Worm (Caenorhabditis elegans): ENCODE data around the gene glt-6.

DNA sequence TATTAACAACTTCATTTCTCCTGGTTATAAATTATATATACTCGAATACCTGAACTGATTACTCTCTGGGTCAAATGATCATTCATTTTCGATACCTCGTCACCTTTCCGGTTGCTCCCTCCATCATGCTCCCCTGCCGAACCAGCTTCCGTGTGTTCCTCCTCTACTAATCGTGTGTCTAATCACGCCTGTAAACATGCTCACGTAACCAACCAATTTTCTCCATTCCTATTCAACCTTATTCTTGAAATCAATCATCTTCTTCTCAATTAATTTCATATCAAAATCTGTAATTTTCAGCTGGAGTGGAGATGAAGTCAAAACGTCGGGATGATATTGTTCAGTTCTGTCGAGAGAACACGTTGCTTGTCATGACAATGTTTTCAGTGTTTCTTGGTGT, at the start of gene glt-6:
- TF ChIP-seq ztf-7 (tag; optimal IDR thresholded peaks at IDR 0.05) = no peak
- TF ChIP-seq nhr-25 (tag; optimal IDR thresholded peaks at IDR 0.05; ENCODE audit: borderline replicate concordance, insufficient read depth) = no peak
- no peak for TF ChIP-seq F37D6.2 (tag; optimal IDR thresholded peaks at IDR 0.05)
- no peak for TF ChIP-seq nhr-237 (tag; optimal IDR thresholded peaks at IDR 0.05)
- TF ChIP-seq lir-3 (tag; optimal IDR thresholded peaks at IDR 0.05) = no peak

Measured in whole organism, L4 larva.